Fruit fly (Drosophila melanogaster): Measurements from ENCODE around the gene obst-E.

obst-E gene

dm6 chr2L:5789268-5789667, 23.3 kb upstream of the obst-E start:
- TF ChIP-seq CG8478 (optimal IDR thresholded peaks at IDR 0.05) (no peak), psq (optimal IDR thresholded peaks at IDR 0.05) (no peak), Dll (optimal IDR thresholded peaks at IDR 0.05) (no peak), pan (optimal IDR thresholded peaks at IDR 0.05) (no peak), EcR (GFP tag; optimal IDR thresholded peaks at IDR 0.05) (no peak), usp (GFP tag; optimal IDR thresholded peaks at IDR 0.05) (no peak)

dm6 chr2L:5783731-5784130, 17.8 kb upstream of the obst-E start, which contains the start of gene CG31913:
Gene CG31913, plus strand, starts transcription at chr2L:5784031.
- TF ChIP-seq CG8478 (optimal IDR thresholded peaks at IDR 0.05) (no peak), usp (GFP tag; optimal IDR thresholded peaks at IDR 0.05) (no peak), EcR (GFP tag; optimal IDR thresholded peaks at IDR 0.05) (no peak), psq (optimal IDR thresholded peaks at IDR 0.05) (no peak), Dll (optimal IDR thresholded peaks at IDR 0.05) (no peak), pan (optimal IDR thresholded peaks at IDR 0.05) (no peak)

dm6 chr2L:5782866-5783265, 16.9 kb upstream of the obst-E start:
- TF ChIP-seq psq (optimal IDR thresholded peaks at IDR 0.05) (no peak), pan (optimal IDR thresholded peaks at IDR 0.05) (no peak), usp (GFP tag; optimal IDR thresholded peaks at IDR 0.05) (no peak), Dll (optimal IDR thresholded peaks at IDR 0.05) (no peak), CG8478 (optimal IDR thresholded peaks at IDR 0.05) (no peak), EcR (GFP tag; optimal IDR thresholded peaks at IDR 0.05) (no peak)

dm6 chr2L:5781181-5781580, 15.2 kb upstream of the obst-E start:
- TF ChIP-seq EcR (GFP tag; optimal IDR thresholded peaks at IDR 0.05) (no peak), psq (optimal IDR thresholded peaks at IDR 0.05) (no peak), usp (GFP tag; optimal IDR thresholded peaks at IDR 0.05) (no peak), CG8478 (optimal IDR thresholded peaks at IDR 0.05) (no peak), Dll (optimal IDR thresholded peaks at IDR 0.05) (no peak), pan (optimal IDR thresholded peaks at IDR 0.05) (no peak)

- TF ChIP-seq usp (GFP tag; optimal IDR thresholded peaks at IDR 0.05) (no peak), psq (optimal IDR thresholded peaks at IDR 0.05) (no peak), EcR (GFP tag; optimal IDR thresholded peaks at IDR 0.05) (no peak), pan (optimal IDR thresholded peaks at IDR 0.05) (no peak), CG8478 (optimal IDR thresholded peaks at IDR 0.05) (no peak)
Measured at dm6 chr2L:5780703-5781102, 14.8 kb upstream of the obst-E start.

- TF ChIP-seq EcR (GFP tag; optimal IDR thresholded peaks at IDR 0.05) (no peak), usp (GFP tag; optimal IDR thresholded peaks at IDR 0.05) (no peak), psq (optimal IDR thresholded peaks at IDR 0.05) (no peak), pan (optimal IDR thresholded peaks at IDR 0.05) (peak; percentile 75)
Measured at dm6 chr2L:5778157-5778556, 12.2 kb upstream of the obst-E start.

dm6 chr2L:5772262-5772661, 6.3 kb upstream of the obst-E start:
- TF ChIP-seq EcR (GFP tag; optimal IDR thresholded peaks at IDR 0.05) (no peak), usp (GFP tag; optimal IDR thresholded peaks at IDR 0.05) (no peak), pan (optimal IDR thresholded peaks at IDR 0.05) (no peak), psq (optimal IDR thresholded peaks at IDR 0.05) (no peak), Dll (optimal IDR thresholded peaks at IDR 0.05) (no peak), CG8478 (optimal IDR thresholded peaks at IDR 0.05) (no peak)

- no peak for TF ChIP-seq pan (optimal IDR thresholded peaks at IDR 0.05)
- no peak for TF ChIP-seq psq (optimal IDR thresholded peaks at IDR 0.05)
- no peak for TF ChIP-seq usp (GFP tag; optimal IDR thresholded peaks at IDR 0.05)
- no peak for TF ChIP-seq EcR (GFP tag; optimal IDR thresholded peaks at IDR 0.05)
- no peak for TF ChIP-seq Dll (optimal IDR thresholded peaks at IDR 0.05)
- no peak for TF ChIP-seq CG8478 (optimal IDR thresholded peaks at IDR 0.05)
Measured at dm6 chr2L:5771179-5771578, 5.2 kb upstream of the obst-E start.

dm6 chr2L:5766498-5767008, 611 bp upstream of the obst-E start:
- TF ChIP-seq usp (GFP tag; optimal IDR thresholded peaks at IDR 0.05) (no peak), pan (optimal IDR thresholded peaks at IDR 0.05) (no peak), psq (optimal IDR thresholded peaks at IDR 0.05) (no peak), CG8478 (optimal IDR thresholded peaks at IDR 0.05) (no peak), EcR (GFP tag; optimal IDR thresholded peaks at IDR 0.05) (no peak), Dll (optimal IDR thresholded peaks at IDR 0.05) (no peak)

dm6 chr2L:5765139-5765538, 803 bp downstream of the obst-E start:
- TF ChIP-seq usp (GFP tag; optimal IDR thresholded peaks at IDR 0.05): no peak
- no peak for TF ChIP-seq psq (optimal IDR thresholded peaks at IDR 0.05)
- no peak for TF ChIP-seq CG8478 (optimal IDR thresholded peaks at IDR 0.05)
- no peak for TF ChIP-seq Dll (optimal IDR thresholded peaks at IDR 0.05)
- no peak for TF ChIP-seq EcR (GFP tag; optimal IDR thresholded peaks at IDR 0.05)
- TF ChIP-seq pan (optimal IDR thresholded peaks at IDR 0.05): no peak

dm6 chr2L:5751448-5751847, 14.5 kb downstream of the obst-E start:
- no peak for TF ChIP-seq EcR (GFP tag; optimal IDR thresholded peaks at IDR 0.05)
- TF ChIP-seq psq (optimal IDR thresholded peaks at IDR 0.05): no peak
- TF ChIP-seq pan (optimal IDR thresholded peaks at IDR 0.05): no peak
- no peak for TF ChIP-seq Dll (optimal IDR thresholded peaks at IDR 0.05)
- TF ChIP-seq usp (GFP tag; optimal IDR thresholded peaks at IDR 0.05): no peak
- TF ChIP-seq CG8478 (optimal IDR thresholded peaks at IDR 0.05): no peak

- no peak for TF ChIP-seq Dll (optimal IDR thresholded peaks at IDR 0.05)
- no peak for TF ChIP-seq usp (GFP tag; optimal IDR thresholded peaks at IDR 0.05)
- TF ChIP-seq EcR (GFP tag; optimal IDR thresholded peaks at IDR 0.05): no peak
- TF ChIP-seq pan (optimal IDR thresholded peaks at IDR 0.05): peak; percentile 60
- no peak for TF ChIP-seq psq (optimal IDR thresholded peaks at IDR 0.05)
Measured at dm6 chr2L:5748188-5748587, 17.8 kb downstream of the obst-E start.

dm6 chr2L:5745857-5746256, 20.1 kb downstream of the obst-E start, which contains the start of gene CG11029:
Gene CG11029, plus strand, starts transcription at chr2L:5746157.
- TF ChIP-seq pan (optimal IDR thresholded peaks at IDR 0.05): no peak
- no peak for TF ChIP-seq CG8478 (optimal IDR thresholded peaks at IDR 0.05)
- TF ChIP-seq psq (optimal IDR thresholded peaks at IDR 0.05): no peak
- TF ChIP-seq usp (GFP tag; optimal IDR thresholded peaks at IDR 0.05): no peak
- no peak for TF ChIP-seq Dll (optimal IDR thresholded peaks at IDR 0.05)
- TF ChIP-seq EcR (GFP tag; optimal IDR thresholded peaks at IDR 0.05): no peak
